Fruit fly (Drosophila melanogaster) whole organism, wandering third instar larva: Measurements from ENCODE around the gene CG8010.

Source experiments
- CG9705 ChIP-seq: fragments of 200-800 bp; sonication (Bioruptor generic); optimal IDR thresholded peaks from 2 replicates; lab custom pipeline; 2018; ENCODE audit warnings: missing biosample characterization, mild to moderate bottlenecking, missing genetic modification characterization
- Hnf4 ChIP-seq: fragments of 200-800 bp; sonication (Bioruptor generic); optimal IDR thresholded peaks from 2 replicates; lab custom pipeline; 2016; ENCODE audit warnings: missing biosample characterization, mild to moderate bottlenecking, missing genetic modification characterization
- Hr78 ChIP-seq: fragments of >200 bp; optimal IDR thresholded peaks from 2 replicates; lab custom pipeline; 2017; ENCODE audit warnings: missing biosample characterization, missing genetic modification characterization
- Mio ChIP-seq: sonication (Bioruptor generic); optimal IDR thresholded peaks from 2 replicates; lab custom pipeline; 2016; ENCODE audit warnings: missing biosample characterization, missing genetic modification characterization
- OdsH ChIP-seq: fragments of 200-800 bp; sonication (Bioruptor generic); optimal IDR thresholded peaks from 2 replicates; lab custom pipeline; 2016; ENCODE audit warnings: missing biosample characterization, mild to moderate bottlenecking, missing genetic modification characterization
- brk ChIP-seq: fragments of 200-800 bp; sonication (Bioruptor generic); optimal IDR thresholded peaks from 2 replicates; lab custom pipeline; 2016; ENCODE audit warnings: missing biosample characterization, mild to moderate bottlenecking, missing genetic modification characterization
- fru ChIP-seq: fragments of 200-800 bp; sonication (Bioruptor generic); optimal IDR thresholded peaks from 3 replicates; lab custom pipeline; 2016; ENCODE audit warnings: missing biosample characterization, mild to moderate bottlenecking, missing genetic modification characterization
- h ChIP-seq: fragments of 200-800 bp; sonication (Bioruptor generic); optimal IDR thresholded peaks from 3 replicates; lab custom pipeline; 2016; ENCODE audit warnings: missing biosample characterization, mild to moderate bottlenecking, missing genetic modification characterization
- rgr ChIP-seq: fragments of 200-800 bp; sonication (Bioruptor generic); optimal IDR thresholded peaks from 3 replicates; lab custom pipeline; 2016; ENCODE audit warnings: missing biosample characterization, mild to moderate bottlenecking, missing genetic modification characterization

DNA sequence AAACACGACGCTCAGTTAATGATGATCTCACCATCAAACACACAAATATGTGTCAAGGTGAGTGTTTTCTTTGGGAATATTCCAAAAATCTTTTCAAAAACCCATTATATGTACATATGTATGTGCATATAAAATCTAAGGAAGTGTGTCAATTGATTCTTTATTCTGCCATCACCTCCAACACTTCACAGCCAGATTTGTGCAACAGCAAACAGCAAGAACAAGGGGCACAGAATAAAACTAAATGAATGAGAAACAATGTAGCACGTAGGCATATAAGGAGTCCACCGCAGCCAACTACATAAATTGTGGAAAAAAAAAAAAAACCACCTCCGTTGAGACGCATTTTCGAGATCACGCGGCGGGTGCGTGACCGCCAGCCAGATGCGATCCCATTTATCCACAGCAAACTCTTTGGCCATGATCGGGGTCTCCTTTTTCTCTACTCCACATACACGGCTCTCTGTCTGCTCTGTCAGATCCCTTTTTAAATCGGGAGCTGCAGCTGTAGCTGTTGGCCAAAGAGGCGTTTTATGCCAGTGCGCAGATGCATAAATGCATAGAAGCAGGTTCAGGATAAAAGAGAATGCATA, 27.2 kb upstream of the CG8010 start:
- TF ChIP-seq Mio (GFP tag; lab: Kevin White, UChicago) (no peak), rgr (GFP tag; lab: Kevin White, UChicago) (no peak), h (GFP tag; lab: Kevin White, UChicago) (no peak), brk (GFP tag; lab: Kevin White, UChicago) (no peak), fru (GFP tag; lab: Kevin White, UChicago) (no peak), CG9705 (GFP tag; lab: Kevin White, UChicago) (no peak), Hr78 (GFP tag; lab: Kevin White, UChicago) (no peak), OdsH (no peak), Hnf4 (GFP tag; lab: Kevin White, UChicago) (no peak)
